Worm (Caenorhabditis elegans) whole organism, L4 larva: ENCODE data around the gene sra-38.

Source experiments
- T20F7.1 ChIP-seq: fragments of 200-800 bp; sonication (Bioruptor generic); optimal IDR thresholded peaks from 2 replicates; lab custom pipeline; 2018; ENCODE audit warnings: mild to moderate bottlenecking, missing genetic modification characterization, missing compliant biosample characterization
- Y105C5A.15 ChIP-seq: fragments of 200-800 bp; sonication (Bioruptor generic); IDR thresholded peaks from 2 replicates; pipeline ENCODE4 v1.3.6; 2022; ENCODE audit warnings: missing genetic modification characterization, missing compliant biosample characterization
- Y48G9A.11 ChIP-seq: fragments of 200-800 bp; sonication (Bioruptor generic); IDR thresholded peaks from 2 replicates; pipeline ENCODE4 v1.3.6; 2022; ENCODE audit warnings: missing genetic modification reagents, missing genetic modification characterization, missing compliant biosample characterization
- Y75B8A.6 ChIP-seq: fragments of 200-800 bp; sonication (Bioruptor generic); IDR thresholded peaks from 2 replicates; pipeline ENCODE4 v1.3.6; 2022; ENCODE audit warnings: missing genetic modification reagents, missing genetic modification characterization, missing compliant biosample characterization
- aha-1 ChIP-seq: fragments of 150-350 bp; peaks from one replicate; lab custom pipeline; 2014; ENCODE audit warnings: missing biosample characterization, missing genetic modification characterization
- attf-4 ChIP-seq: sonication (generic microtip); optimal IDR thresholded peaks from 3 replicates; lab custom pipeline; 2017; ENCODE audit warnings: missing biosample characterization, missing genetic modification characterization
- ceh-20 ChIP-seq: fragments of 200-800 bp; sonication (Bioruptor generic); IDR thresholded peaks from 2 replicates; pipeline ENCODE4 v1.3.6; 2022; ENCODE audit warnings: missing genetic modification reagents, missing genetic modification characterization, missing compliant biosample characterization
- ceh-82 ChIP-seq: sonication (generic microtip); optimal IDR thresholded peaks from 2 replicates; lab custom pipeline; 2017; ENCODE audit warnings: missing biosample characterization, missing genetic modification characterization
- dmd-6 ChIP-seq: fragments of 200-800 bp; sonication (Bioruptor generic); IDR thresholded peaks from 2 replicates; pipeline ENCODE4 v1.3.6; 2022; ENCODE audit warnings: missing genetic modification reagents, missing genetic modification characterization, missing compliant biosample characterization
- dpl-1 ChIP-seq: fragments of 150-350 bp; optimal IDR thresholded peaks from 2 replicates; lab custom pipeline; 2014; ENCODE audit warnings: missing biosample characterization, missing genetic modification reagents, missing genetic modification characterization
- dve-1 ChIP-seq: sonication (generic microtip); optimal IDR thresholded peaks from 2 replicates; lab custom pipeline; 2017; ENCODE audit warnings: antibody characterized with exemption, mild to moderate bottlenecking, missing genetic modification characterization, missing compliant biosample characterization; ENCODE audit not compliant: insufficient read depth
- fkh-10 ChIP-seq: fragments of 150-350 bp; optimal IDR thresholded peaks from 2 replicates; lab custom pipeline; 2014; ENCODE audit warnings: missing biosample characterization, missing genetic modification reagents, missing genetic modification characterization
- hlh-11 ChIP-seq: fragments of 200-800 bp; sonication (Bioruptor generic); optimal IDR thresholded peaks from 2 replicates; lab custom pipeline; 2018; ENCODE audit warnings: mild to moderate bottlenecking, missing genetic modification characterization, missing compliant biosample characterization
- lin-13 ChIP-seq: fragments of 150-350 bp; optimal IDR thresholded peaks from 2 replicates; lab custom pipeline; 2014; ENCODE audit warnings: missing biosample characterization, missing genetic modification reagents, missing genetic modification characterization
- lin-29 ChIP-seq: fragments of 200-800 bp; sonication (Bioruptor generic); IDR thresholded peaks from 2 replicates; pipeline ENCODE4 v1.3.6; 2022; ENCODE audit warnings: missing genetic modification reagents, missing genetic modification characterization, missing compliant biosample characterization
- mdl-1 ChIP-seq, 2 experiments: fragments of 150-350 bp in 1 of 2; sonication (generic microtip) in 1 of 2; optimal IDR thresholded peaks; 2 replicates each; lab custom pipeline; 2014 to 2017; ENCODE audit warnings: missing biosample characterization in 2 of 2, missing genetic modification characterization in 2 of 2
- mes-2 ChIP-seq: sonication (generic microtip); optimal IDR thresholded peaks from 2 replicates; lab custom pipeline; 2016; ENCODE audit warnings: missing genotype, mild to moderate bottlenecking, missing genetic modification characterization, missing compliant biosample characterization; ENCODE audit not compliant: poor library complexity, severe bottlenecking
- nhr-11 ChIP-seq: fragments of 150-350 bp; optimal IDR thresholded peaks from 2 replicates; lab custom pipeline; 2014; ENCODE audit warnings: missing biosample characterization, missing genetic modification characterization
- nhr-111 ChIP-seq: fragments of 200-800 bp; sonication (Bioruptor generic); optimal IDR thresholded peaks from 2 replicates; lab custom pipeline; 2018; ENCODE audit warnings: mild to moderate bottlenecking, missing genetic modification characterization, missing compliant biosample characterization
- nhr-28 ChIP-seq: fragments of 150-350 bp; optimal IDR thresholded peaks from 2 replicates; lab custom pipeline; 2014; ENCODE audit warnings: missing biosample characterization, missing genetic modification characterization
- nhr-41 ChIP-seq: fragments of 200-800 bp; sonication (Bioruptor generic); IDR thresholded peaks from 2 replicates; pipeline ENCODE4 v1.3.6; 2022; ENCODE audit warnings: missing genetic modification reagents, missing genetic modification characterization, missing compliant biosample characterization
- nhr-6 ChIP-seq: fragments of 150-350 bp; optimal IDR thresholded peaks from 2 replicates; lab custom pipeline; 2014; ENCODE audit warnings: missing biosample characterization, missing genetic modification characterization
- pha-4 ChIP-seq, 2 experiments: fragments of 150-350 bp in 1 of 2; fragments of 200-800 bp in 1 of 2; sonication (Bioruptor generic) in 1 of 2; IDR thresholded peaks in 1 of 2; optimal IDR thresholded peaks in 1 of 2; 2 replicates each; pipeline versions ENCODE4 v1.3.6 to Lab custom; 2014 to 2022; ENCODE audit warnings: missing genetic modification characterization in 2 of 2, missing genetic modification reagents in 2 of 2, missing biosample characterization in 1 of 2, missing compliant biosample characterization in 1 of 2
- php-3 ChIP-seq: fragments of 200-800 bp; sonication (Bioruptor generic); IDR thresholded peaks from 2 replicates; pipeline ENCODE4 v1.3.6; 2022; ENCODE audit warnings: missing genetic modification reagents, missing genetic modification characterization, missing compliant biosample characterization
- pqm-1 ChIP-seq: sonication (generic microtip); optimal IDR thresholded peaks from 2 replicates; lab custom pipeline; 2017; ENCODE audit warnings: missing biosample characterization, missing genetic modification characterization
- saeg-2 ChIP-seq: fragments of 200-800 bp; sonication (Bioruptor generic); IDR thresholded peaks from 2 replicates; pipeline ENCODE4 v1.3.6; 2022; ENCODE audit warnings: missing genetic modification reagents, missing genetic modification characterization, missing compliant biosample characterization
- sdz-12 ChIP-seq: fragments of 200-800 bp; sonication (Bioruptor generic); optimal IDR thresholded peaks from 2 replicates; lab custom pipeline; 2018; ENCODE audit warnings: mild to moderate bottlenecking, missing genetic modification characterization, missing compliant biosample characterization
- tra-1 ChIP-seq: fragments of 200-800 bp; sonication (Bioruptor generic); IDR thresholded peaks from 2 replicates; pipeline ENCODE4 v1.3.6; 2022; ENCODE audit warnings: missing genetic modification reagents, missing genetic modification characterization, missing compliant biosample characterization
- unc-130 ChIP-seq: sonication (generic microtip); optimal IDR thresholded peaks from 2 replicates; lab custom pipeline; 2016; ENCODE audit warnings: missing genetic modification reagents, missing genetic modification characterization, missing compliant biosample characterization
- unc-39 ChIP-seq: sonication (generic microtip); optimal IDR thresholded peaks from 2 replicates; lab custom pipeline; 2017; ENCODE audit warnings: missing biosample characterization, missing genetic modification characterization
- unc-62 ChIP-seq, 3 experiments: fragments of 150-350 bp in 1 of 3; sonication (generic microtip); optimal IDR thresholded peaks in 2 of 3; peaks in 1 of 3; 1 replicate in 1 of 3; 2 replicates in 2 of 3; lab custom pipeline; 2014 to 2017; ENCODE audit warnings: missing biosample characterization in 3 of 3, missing genetic modification characterization in 3 of 3, missing genetic modification reagents in 3 of 3, missing genotype in 1 of 3
- vab-7 ChIP-seq: fragments of 200-800 bp; sonication (Bioruptor generic); IDR thresholded peaks from 2 replicates; pipeline ENCODE4 v1.3.6; 2022; ENCODE audit warnings: missing genetic modification reagents, missing genetic modification characterization, missing compliant biosample characterization
- zfp-2 ChIP-seq: sonication (generic microtip); optimal IDR thresholded peaks from 2 replicates; lab custom pipeline; 2016; ENCODE audit warnings: mild to moderate bottlenecking, missing genetic modification characterization, missing compliant biosample characterization
- zip-11 ChIP-seq: fragments of 200-800 bp; sonication (Bioruptor generic); IDR thresholded peaks from 2 replicates; pipeline ENCODE4 v1.3.6; 2022; ENCODE audit warnings: missing genetic modification characterization, missing compliant biosample characterization

Gene sra-38

ce11 chrX:13855928-13856327 lies 44.0 kb downstream of the sra-38 start:
- TF ChIP-seq mes-2 (no peak), aha-1 (peak; percentile 27)

- TF ChIP-seq aha-1 (peak; percentile 13), zfp-2 (tag; lab: Kevin White, UChicago) (no peak)
Measured at ce11 chrX:13852606-13853005, 47.3 kb downstream of the sra-38 start, which contains the start of gene mct-3. TSS of gene mct-3 (plus strand) at chrX:13852906.

DNA sequence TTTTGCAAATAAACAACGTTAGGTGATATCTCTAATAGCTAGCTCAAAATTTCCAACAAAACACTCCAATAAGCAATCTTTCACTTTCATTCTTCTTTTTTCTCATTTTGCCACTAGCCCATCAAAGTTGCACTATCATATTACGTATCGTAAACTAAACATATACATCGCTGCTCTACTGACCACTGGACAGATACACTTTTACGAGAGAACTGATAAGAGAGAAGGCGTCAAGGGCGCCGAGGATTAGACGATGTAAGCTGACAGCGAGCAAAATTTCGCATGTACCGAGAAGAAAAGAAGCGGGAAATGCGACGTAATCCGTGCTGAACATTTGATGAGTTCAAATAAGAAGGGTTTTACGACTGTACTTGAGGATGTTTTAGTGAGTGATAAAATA lies 48.4 kb downstream of the sra-38 start:
- TF ChIP-seq fkh-10 (GFP tag; lab: Kevin White, UChicago) (no peak), nhr-6 (tag; lab: Kevin White, UChicago) (no peak), Y105C5A.15 (no peak), Y75B8A.6 (GFP tag; lab: Robert Waterston, UW) (no peak), pha-4 (GFP tag; IDR thresholded peaks at IDR 0.05; lab: Robert Waterston, UW) (no peak), pha-4 (tag; optimal IDR thresholded peaks at IDR 0.05; lab: Kevin White, UChicago) (no peak), dve-1 (tag; lab: Kevin White, UChicago) (peak; percentile 11), sdz-12 (GFP tag; lab: Kevin White, UChicago) (no peak), nhr-111 (GFP tag; lab: Kevin White, UChicago) (no peak), hlh-11 (tag; lab: Kevin White, UChicago) (peak; percentile 14), ceh-82 (tag; lab: Kevin White, UChicago) (no peak), dpl-1 (GFP tag; lab: Kevin White, UChicago) (no peak), unc-62 (GFP tag; optimal IDR thresholded peaks at IDR 0.05 in 1 of 2; lab: Kevin White, UChicago) (peak in 1 of 2 experiments; percentile 94), unc-62 (tag; optimal IDR thresholded peaks at IDR 0.05; lab: Kevin White, UChicago) (no peak)
- TF ChIP-seq, all 104 proteins: peak for 3

DNA sequence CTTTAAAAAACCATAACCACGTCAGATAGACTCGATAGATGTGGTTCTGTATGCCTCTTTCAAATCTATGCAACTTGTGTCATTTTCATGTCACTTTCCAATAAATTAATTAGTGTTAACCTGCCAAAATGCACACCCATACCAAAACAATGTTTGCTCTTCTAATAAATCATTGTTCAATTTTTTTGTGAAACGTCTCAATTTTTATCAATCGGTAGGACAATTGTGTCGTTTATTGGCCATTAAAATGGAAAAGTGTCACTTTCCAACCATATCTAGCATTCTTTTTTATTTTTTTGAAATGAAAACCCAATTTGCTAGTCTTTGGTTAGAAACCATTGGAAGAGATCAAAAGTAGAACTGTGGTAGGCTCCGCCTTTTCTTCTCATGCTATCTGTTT lies 49.6 kb downstream of the sra-38 start:
- no peak for TF ChIP-seq saeg-2
- TF ChIP-seq Y48G9A.11 (GFP tag; lab: Robert Waterston, UW), result no peak
- no peak for TF ChIP-seq nhr-41 (GFP tag; lab: Robert Waterston, UW)
- TF ChIP-seq nhr-28 (tag; lab: Kevin White, UChicago), result peak; percentile 44
- no peak for TF ChIP-seq unc-39 (tag; lab: Kevin White, UChicago)
- TF ChIP-seq ceh-20 (GFP tag; lab: Robert Waterston, UW), result peak; percentile 91
- TF ChIP-seq lin-29, result no peak
- TF ChIP-seq vab-7 (GFP tag; lab: Robert Waterston, UW), result no peak
- TF ChIP-seq Y75B8A.6 (GFP tag; lab: Robert Waterston, UW), result no peak
- no peak for TF ChIP-seq nhr-11 (tag; lab: Kevin White, UChicago)
- TF ChIP-seq zip-11 (GFP tag; lab: Robert Waterston, UW), result no peak
- TF ChIP-seq dve-1 (tag; lab: Kevin White, UChicago), result peak; percentile 16
- no peak for TF ChIP-seq zfp-2 (tag; lab: Kevin White, UChicago)
- TF ChIP-seq php-3 (GFP tag; lab: Robert Waterston, UW), result peak; percentile 91
- peak; percentile 41 for TF ChIP-seq pqm-1
- no peak for TF ChIP-seq lin-13
- TF ChIP-seq T20F7.1, result no peak
- TF ChIP-seq mdl-1 (tag; optimal IDR thresholded peaks at IDR 0.05; lab: Kevin White, UChicago), result no peak
- TF ChIP-seq dmd-6, result peak; percentile 72
- TF ChIP-seq attf-4, result no peak
- peak; percentile 95 for TF ChIP-seq tra-1 (GFP tag; lab: Robert Waterston, UW)
- no peak for TF ChIP-seq unc-130
